Worm (Caenorhabditis elegans) whole organism, young adult: ENCODE results near the gene F56D2.8.

Experiments
- F10E7.11 ChIP-seq: sonication (generic microtip); optimal IDR thresholded peaks from 2 replicates; lab custom pipeline; 2017; ENCODE audit warnings: mild to moderate bottlenecking, missing genetic modification characterization, moderate library complexity, missing compliant biosample characterization
- F33H1.4 ChIP-seq: fragments of 200-800 bp; sonication (Bioruptor generic); IDR thresholded peaks from 2 replicates; pipeline ENCODE4 v1.3.6; 2022; ENCODE audit warnings: missing genetic modification reagents, missing genetic modification characterization, missing compliant biosample characterization
- F39B2.1 ChIP-seq: fragments of 200-800 bp; sonication (Bioruptor generic); IDR thresholded peaks from 2 replicates; pipeline ENCODE4 v1.3.6; 2022; ENCODE audit warnings: missing genetic modification reagents, missing genetic modification characterization, missing compliant biosample characterization
- F49E8.2 ChIP-seq: sonication (generic microtip); optimal IDR thresholded peaks from 3 replicates; lab custom pipeline; 2017; ENCODE audit warnings: missing genetic modification characterization, mild to moderate bottlenecking, missing compliant biosample characterization, antibody characterized with exemption, moderate library complexity; ENCODE audit not compliant: insufficient read depth
- T26A5.8 ChIP-seq: sonication (generic microtip); optimal IDR thresholded peaks from 2 replicates; lab custom pipeline; 2016; ENCODE audit warnings: missing genetic modification characterization, missing compliant biosample characterization
- Y53G8AR.9 ChIP-seq: fragments of 200-800 bp; sonication (Bioruptor generic); conservative IDR thresholded peaks from 2 replicates; pipeline ENCODE4 v1.3.6; 2022; ENCODE audit warnings: missing genetic modification reagents, missing genetic modification characterization, missing compliant biosample characterization
- Y79H2A.3 ChIP-seq: fragments of 200-800 bp; sonication (Bioruptor generic); conservative IDR thresholded peaks from 2 replicates; pipeline ENCODE4 v1.3.6; 2022; ENCODE audit warnings: missing genetic modification reagents, missing genetic modification characterization, missing compliant biosample characterization
- athp-1 ChIP-seq: sonication (generic microtip); optimal IDR thresholded peaks from 2 replicates; lab custom pipeline; 2017; ENCODE audit warnings: mild to moderate bottlenecking, missing genetic modification characterization, missing compliant biosample characterization
- attf-5 ChIP-seq: fragments of 200-800 bp; sonication (Bioruptor generic); optimal IDR thresholded peaks from 2 replicates; lab custom pipeline; 2018; ENCODE audit warnings: mild to moderate bottlenecking, missing genetic modification characterization, missing compliant biosample characterization
- cebp-1 ChIP-seq, 2 experiments: fragments of 200-800 bp in 1 of 2; sonication (Bioruptor generic) in 1 of 2; sonication (generic microtip) in 1 of 2; IDR thresholded peaks in 1 of 2; optimal IDR thresholded peaks in 1 of 2; 2 replicates each; pipeline versions ENCODE4 v1.3.6 to Lab custom; 2017 to 2022; ENCODE audit warnings: missing compliant biosample characterization in 2 of 2, missing genetic modification characterization in 2 of 2, mild to moderate bottlenecking in 1 of 2, missing genetic modification reagents in 1 of 2, moderate library complexity in 1 of 2
- ceh-40 ChIP-seq: fragments of 200-800 bp; sonication (Bioruptor generic); IDR thresholded peaks from 2 replicates; pipeline ENCODE4 v1.3.6; 2022; ENCODE audit warnings: missing genetic modification characterization, missing compliant biosample characterization
- ceh-91 ChIP-seq: fragments of 200-800 bp; sonication (Bioruptor generic); IDR thresholded peaks from 2 replicates; pipeline ENCODE4 v1.3.6; 2022; ENCODE audit warnings: missing genetic modification reagents, missing genetic modification characterization, missing compliant biosample characterization
- die-1 ChIP-seq: sonication (generic microtip); optimal IDR thresholded peaks from 2 replicates; lab custom pipeline; 2016; ENCODE audit warnings: missing genotype, mild to moderate bottlenecking, missing genetic modification characterization, missing compliant biosample characterization
- efl-1 ChIP-seq: fragments of 150-350 bp; optimal IDR thresholded peaks from 2 replicates; lab custom pipeline; 2014; ENCODE audit warnings: missing biosample characterization, missing genetic modification reagents, missing genetic modification characterization
- hlh-26 ChIP-seq: fragments of 200-800 bp; sonication (Bioruptor generic); conservative IDR thresholded peaks from 2 replicates; pipeline ENCODE4 v1.3.6; 2022; ENCODE audit warnings: missing genetic modification reagents, missing genetic modification characterization, missing compliant biosample characterization
- hrde-1 ChIP-seq: sonication (generic microtip); optimal IDR thresholded peaks from 2 replicates; lab custom pipeline; 2016; ENCODE audit warnings: missing genetic modification characterization, mild to moderate bottlenecking, missing compliant biosample characterization, moderate library complexity, missing genotype, missing genetic modification reagents, borderline replicate concordance
- hsf-1 ChIP-seq: fragments of 200-800 bp; sonication (Bioruptor generic); IDR thresholded peaks from 2 replicates; pipeline ENCODE4 v1.3.6; 2022; ENCODE audit warnings: missing genetic modification reagents, missing genetic modification characterization, missing compliant biosample characterization
- lsl-1 ChIP-seq: fragments of 200-800 bp; sonication (Bioruptor generic); optimal IDR thresholded peaks from 2 replicates; lab custom pipeline; 2018; ENCODE audit warnings: mild to moderate bottlenecking, missing genetic modification characterization, moderate library complexity, missing compliant biosample characterization
- madf-6 ChIP-seq: fragments of 200-800 bp; sonication (Bioruptor generic); IDR thresholded peaks from 2 replicates; pipeline ENCODE4 v1.3.6; 2022; ENCODE audit warnings: missing genetic modification reagents, missing genetic modification characterization, missing compliant biosample characterization
- madf-8 ChIP-seq: fragments of 200-800 bp; sonication (Bioruptor generic); conservative IDR thresholded peaks from 2 replicates; pipeline ENCODE4 v1.3.6; 2022; ENCODE audit warnings: missing genetic modification reagents, missing genetic modification characterization, missing compliant biosample characterization
- nfya-2 ChIP-seq: fragments of 200-800 bp; sonication (Bioruptor generic); IDR thresholded peaks from 2 replicates; pipeline ENCODE4 v1.3.6; 2022; ENCODE audit warnings: missing genetic modification reagents, missing genetic modification characterization, missing compliant biosample characterization
- nhr-179 ChIP-seq: sonication (generic microtip); optimal IDR thresholded peaks from 2 replicates; lab custom pipeline; 2016; ENCODE audit warnings: mild to moderate bottlenecking, missing genetic modification characterization, missing compliant biosample characterization
- nhr-80 ChIP-seq: sonication (generic microtip); optimal IDR thresholded peaks from 2 replicates; lab custom pipeline; 2016; ENCODE audit warnings: missing genetic modification characterization, missing compliant biosample characterization
- pbrm-1 ChIP-seq: fragments of 200-800 bp; sonication (Bioruptor generic); IDR thresholded peaks from 2 replicates; pipeline ENCODE4 v1.3.6; 2022; ENCODE audit warnings: missing genetic modification reagents, missing genetic modification characterization, missing compliant biosample characterization
- pha-4 ChIP-seq: fragments of 150-350 bp; sonication (generic microtip); optimal IDR thresholded peaks from 2 replicates; lab custom pipeline; 2014; ENCODE audit warnings: missing biosample characterization, missing genetic modification reagents, missing genetic modification characterization
- rcor-1 ChIP-seq: fragments of 200-800 bp; sonication (Bioruptor generic); IDR thresholded peaks from 2 replicates; pipeline ENCODE4 v1.3.6; 2022; ENCODE audit warnings: missing genetic modification reagents, missing genetic modification characterization, missing compliant biosample characterization
- snpc-1.1 ChIP-seq: sonication (generic microtip); optimal IDR thresholded peaks from 2 replicates; lab custom pipeline; 2017; ENCODE audit warnings: missing genetic modification characterization, mild to moderate bottlenecking, missing compliant biosample characterization, antibody characterized with exemption, moderate library complexity, missing genotype, missing genetic modification reagents; ENCODE audit not compliant: insufficient read depth
- snpc-1.3 ChIP-seq: sonication (generic microtip); optimal IDR thresholded peaks from 2 replicates; lab custom pipeline; 2017; ENCODE audit warnings: missing genetic modification characterization, mild to moderate bottlenecking, missing compliant biosample characterization, antibody characterized with exemption, moderate library complexity, missing genotype, missing genetic modification reagents; ENCODE audit not compliant: insufficient read depth
- snpc-3.4 ChIP-seq: sonication (generic microtip); optimal IDR thresholded peaks from 2 replicates; lab custom pipeline; 2017; ENCODE audit warnings: missing genetic modification characterization, mild to moderate bottlenecking, missing compliant biosample characterization, antibody characterized with exemption, moderate library complexity, missing genotype, missing genetic modification reagents
- snpc-4 ChIP-seq, 5 experiments: fragments of 150-350 bp in 1 of 5; sonication (generic microtip) in 4 of 5; optimal IDR thresholded peaks; 2 replicates each; lab custom pipeline; 2014 to 2018; ENCODE audit warnings: missing genetic modification characterization in 5 of 5, missing biosample characterization in 3 of 5, antibody characterized with exemption in 2 of 5, mild to moderate bottlenecking in 2 of 5, missing compliant biosample characterization in 2 of 5, missing genotype in 2 of 5, moderate library complexity in 2 of 5, missing genetic modification reagents in 1 of 5
- unc-62 ChIP-seq: fragments of 150-350 bp; optimal IDR thresholded peaks from 2 replicates; lab custom pipeline; 2014; ENCODE audit warnings: missing biosample characterization, missing genetic modification reagents, missing genetic modification characterization
- xnd-1 ChIP-seq: sonication (generic microtip); optimal IDR thresholded peaks from 2 replicates; lab custom pipeline; 2016; ENCODE audit warnings: missing genotype, missing genetic modification reagents, missing genetic modification characterization, missing compliant biosample characterization
- zfh-2 ChIP-seq: fragments of 200-800 bp; sonication (Bioruptor generic); conservative IDR thresholded peaks from 2 replicates; pipeline ENCODE4 v1.3.6; 2022; ENCODE audit warnings: missing genetic modification reagents, missing genetic modification characterization, missing compliant biosample characterization
- ztf-25 ChIP-seq: fragments of 200-800 bp; sonication (Bioruptor generic); IDR thresholded peaks from 2 replicates; pipeline ENCODE4 v1.3.6; 2022; ENCODE audit warnings: missing genetic modification reagents, missing genetic modification characterization, missing compliant biosample characterization
- ztf-3 ChIP-seq: fragments of 200-800 bp; sonication (Bioruptor generic); optimal IDR thresholded peaks from 2 replicates; lab custom pipeline; 2018; ENCODE audit warnings: mild to moderate bottlenecking, missing genetic modification characterization, missing compliant biosample characterization

F56D2.8 gene

DNA sequence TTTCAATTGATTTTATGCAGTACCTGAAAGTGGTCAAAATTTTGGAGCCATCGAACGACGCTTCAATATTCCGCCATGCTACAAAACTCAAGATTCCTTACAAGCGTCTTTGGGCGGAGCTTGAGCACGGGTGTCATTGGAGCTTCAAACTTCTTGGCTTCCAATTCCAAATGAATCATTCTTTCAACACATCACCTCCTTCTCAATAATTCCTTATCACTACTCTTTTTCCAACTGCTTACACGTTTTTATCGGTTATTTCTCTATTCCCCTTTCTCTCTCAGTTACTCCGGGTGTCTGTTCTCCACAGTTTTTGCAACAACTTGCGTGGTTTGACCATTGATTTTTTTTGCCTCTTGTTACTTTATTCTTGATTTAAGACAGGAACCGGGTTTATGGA lies 35.9 kb downstream of the F56D2.8 start, which contains the start of gene F09F7.5:
TSS of gene F09F7.5 (plus strand) at position 258 of the 400 bp plus-strand sequence.
- TF ChIP-seq attf-5 (GFP tag; lab: Kevin White, UChicago): no peak
- TF ChIP-seq nhr-80 (tag; lab: Kevin White, UChicago): peak; percentile 80
- no peak for TF ChIP-seq athp-1 (tag; lab: Kevin White, UChicago)

DNA sequence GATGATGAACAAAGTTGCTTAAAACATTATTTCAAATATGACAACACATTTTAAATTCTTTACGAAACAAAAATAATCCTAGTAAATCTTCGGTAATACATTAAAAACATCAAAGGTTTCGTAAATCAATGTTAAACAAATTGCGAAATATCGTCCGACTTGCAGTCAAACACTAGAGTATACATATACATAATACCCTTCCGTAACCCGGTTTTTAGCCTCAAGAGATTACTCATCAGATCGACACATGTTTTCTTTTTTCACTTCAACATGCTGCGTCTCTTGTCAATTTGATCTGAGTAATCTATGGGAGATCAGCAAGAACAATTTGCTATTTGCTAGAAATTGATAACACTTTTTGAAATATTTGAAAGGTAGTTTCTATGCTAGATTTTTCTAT lies 36.4 kb downstream of the F56D2.8 start:
- TF ChIP-seq cebp-1 (GFP tag; IDR thresholded peaks at IDR 0.05; lab: Robert Waterston, UW) (peak; percentile 61; the same call in 1 of the 2 replicates), cebp-1 (tag; optimal IDR thresholded peaks at IDR 0.05; lab: Kevin White, UChicago) (peak; percentile 92), Y79H2A.3 (GFP tag; lab: Robert Waterston, UW) (no peak)
- TF ChIP-seq, all 124 proteins: peak for 1

DNA sequence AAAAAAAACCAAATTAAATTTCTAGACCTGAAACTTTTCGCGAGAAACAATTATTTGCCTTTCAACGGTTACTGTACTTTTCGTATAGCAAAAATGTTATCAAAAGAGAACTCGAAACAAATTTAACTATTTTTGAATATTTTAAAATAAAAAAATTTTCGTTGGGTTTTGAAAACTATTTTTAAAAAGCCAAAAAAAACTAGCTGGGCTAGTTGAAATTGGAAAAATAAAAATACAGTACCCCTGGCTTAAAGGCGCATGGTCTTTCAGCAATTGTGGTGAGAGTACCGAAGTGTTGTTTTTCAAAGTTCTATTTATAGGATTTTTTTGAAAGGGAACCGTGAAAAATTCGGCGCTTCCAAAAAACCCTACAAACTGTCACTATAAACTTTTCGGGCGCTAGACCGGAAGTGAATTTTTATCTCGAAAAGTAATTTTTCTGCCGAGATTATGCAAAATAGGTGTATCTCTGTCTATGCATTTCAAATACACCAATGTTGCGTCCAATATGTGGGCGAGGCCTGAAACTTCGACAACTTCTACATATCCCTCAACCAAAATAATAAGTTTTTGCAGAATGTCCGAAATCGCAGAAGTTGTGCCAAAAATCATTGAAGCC lies 38.8 kb downstream of the F56D2.8 start, which contains the start of gene D1044.1:
TSS of gene D1044.1 (plus strand) at position 569 of the 619 bp plus-strand sequence.
- TF ChIP-seq ztf-3 (GFP tag; lab: Kevin White, UChicago) (no peak), unc-62 (GFP tag; lab: Kevin White, UChicago) (no peak), madf-6 (GFP tag; lab: Robert Waterston, UW) (peak; percentile 77), lsl-1 (GFP tag; lab: Kevin White, UChicago) (peak; percentile 87), rcor-1 (GFP tag; lab: Robert Waterston, UW) (no peak), xnd-1 (tag; lab: Kevin White, UChicago) (peak; percentile 27), nfya-2 (GFP tag; lab: Robert Waterston, UW) (no peak), ztf-25 (GFP tag; lab: Robert Waterston, UW) (no peak), hrde-1 (tag; lab: Kevin White, UChicago) (no peak), T26A5.8 (tag; lab: Kevin White, UChicago) (no peak), ceh-40 (GFP tag; lab: Robert Waterston, UW) (no peak), snpc-3.4 (tag; lab: Kevin White, UChicago) (no peak), pha-4 (tag; lab: Kevin White, UChicago) (no peak), madf-8 (GFP tag; lab: Robert Waterston, UW) (peak; percentile 44), F10E7.11 (no peak), hlh-26 (GFP tag; lab: Robert Waterston, UW) (no peak)
- TF ChIP-seq, all 124 proteins: peak for 4

DNA sequence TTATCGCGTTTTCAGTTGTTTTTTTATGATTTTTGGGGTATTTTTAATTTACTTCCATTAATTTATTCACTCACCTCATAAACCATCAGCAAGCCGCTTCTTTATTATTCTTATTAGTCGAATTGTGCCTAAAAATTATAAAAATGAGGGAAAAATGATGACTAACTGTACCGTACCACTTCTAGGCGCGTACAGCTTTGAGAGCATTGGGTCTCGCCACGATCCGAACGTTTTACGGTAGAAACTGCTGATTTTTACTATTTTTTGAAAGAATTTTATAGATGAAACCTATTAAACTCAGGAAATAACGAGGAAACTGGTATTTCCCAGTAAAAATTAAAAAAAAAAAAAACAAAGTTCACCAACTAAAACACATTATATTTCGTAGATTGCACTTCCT lies 39.6 kb downstream of the F56D2.8 start, which contains the start of gene D1044.6:
TSS of gene D1044.6 (minus strand) at position 128 of the 400 bp plus-strand sequence.
- peak; percentile 81 for TF ChIP-seq F33H1.4
- TF ChIP-seq zfh-2 (GFP tag; lab: Robert Waterston, UW): no peak
- TF ChIP-seq lsl-1 (GFP tag; lab: Kevin White, UChicago): peak; percentile 79
- TF ChIP-seq madf-8 (GFP tag; lab: Robert Waterston, UW): peak; percentile 49
- TF ChIP-seq nhr-80 (tag; lab: Kevin White, UChicago): peak; percentile 8
- peak; percentile 2 for TF ChIP-seq snpc-1.3 (tag; lab: Kevin White, UChicago)
- no peak for TF ChIP-seq die-1 (tag; lab: Kevin White, UChicago)
- peak; percentile 78 for TF ChIP-seq madf-6 (GFP tag; lab: Robert Waterston, UW)
- no peak for TF ChIP-seq hlh-26 (GFP tag; lab: Robert Waterston, UW)
- peak; percentile 71 for TF ChIP-seq xnd-1 (tag; lab: Kevin White, UChicago)
- no peak for TF ChIP-seq pbrm-1 (GFP tag; lab: Robert Waterston, UW)
- TF ChIP-seq Y53G8AR.9 (GFP tag; lab: Robert Waterston, UW): no peak
- TF ChIP-seq, all 124 proteins: peak for 7

DNA sequence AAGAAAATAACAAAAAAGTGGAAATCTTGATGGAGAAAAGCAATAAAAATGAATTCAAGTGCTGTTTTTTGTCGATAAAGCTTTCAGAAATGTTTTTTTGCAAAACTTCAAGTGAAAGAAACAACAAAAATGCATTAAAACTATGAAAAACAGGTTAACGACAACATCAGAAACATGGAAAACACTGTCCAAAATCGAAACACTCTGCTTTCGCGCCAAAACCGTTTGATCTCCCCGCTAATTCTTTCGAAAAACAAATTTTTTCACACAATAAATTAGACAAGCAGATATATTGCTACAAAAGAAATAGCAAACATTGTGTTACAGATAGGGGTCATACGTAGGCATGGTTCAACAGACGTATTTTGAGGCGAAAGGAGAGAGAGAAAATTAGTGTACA lies 40.9 kb downstream of the F56D2.8 start:
- peak; percentile 6 for TF ChIP-seq xnd-1 (tag; lab: Kevin White, UChicago)
- TF ChIP-seq nhr-179 (tag; lab: Kevin White, UChicago): no peak
- TF ChIP-seq F33H1.4: 0 out of 2 replicates have a peak, but pooled peaks have one; percentile 38
- no peak for TF ChIP-seq snpc-4 (GFP tag; optimal IDR thresholded peaks at IDR 0.05; lab: Kevin White, UChicago)
- TF ChIP-seq snpc-4 (tag; optimal IDR thresholded peaks at IDR 0.05; lab: Kevin White, UChicago): no peak
- TF ChIP-seq madf-6 (GFP tag; lab: Robert Waterston, UW): peak; percentile 79
- TF ChIP-seq snpc-1.1: no peak
- no peak for TF ChIP-seq ceh-91 (GFP tag; lab: Robert Waterston, UW)
- TF ChIP-seq hlh-26 (GFP tag; lab: Robert Waterston, UW): no peak
- TF ChIP-seq madf-8 (GFP tag; lab: Robert Waterston, UW): 0 out of 2 replicates have a peak, but pooled peaks have one; percentile 10
- TF ChIP-seq efl-1 (GFP tag; lab: Kevin White, UChicago): peak; percentile 80
- TF ChIP-seq hsf-1 (GFP tag; lab: Robert Waterston, UW): no peak
- peak; percentile 67 for TF ChIP-seq F49E8.2
- TF ChIP-seq zfh-2 (GFP tag; lab: Robert Waterston, UW): no peak
- TF ChIP-seq F39B2.1: no peak
